Fruit fly (Drosophila melanogaster) Kc167 (cell line): ENCODE results near the gene CG33489.

Experiments
- Sin3A ChIP-seq: fragments of >200 bp; optimal IDR thresholded peaks from 2 replicates; lab custom pipeline; 2018; ENCODE audit warnings: missing external identifiers
- h ChIP-seq: fragments of >200 bp; optimal IDR thresholded peaks from 3 replicates; lab custom pipeline; 2018; ENCODE audit warnings: missing external identifiers
- insv ChIP-seq: fragments of >200 bp; optimal IDR thresholded peaks from 3 replicates; lab custom pipeline; 2018; ENCODE audit warnings: missing external identifiers
- psq ChIP-seq: fragments of >200 bp; optimal IDR thresholded peaks from 2 replicates; lab custom pipeline; 2017; ENCODE audit warnings: missing external identifiers
- ttk ChIP-seq: sonication (Bioruptor generic); optimal IDR thresholded peaks from 2 replicates; lab custom pipeline; 2017; ENCODE audit warnings: missing external identifiers

- TF ChIP-seq ttk (lab: Kevin White, UChicago): no peak
- no peak for TF ChIP-seq psq
- no peak for TF ChIP-seq h (lab: Kevin White, UChicago)
- no peak for TF ChIP-seq insv (lab: Kevin White, UChicago)
- TF ChIP-seq Sin3A (lab: Kevin White, UChicago): no peak
Observed at dm6 chr3L:11555662-11556460, 21.0 kb downstream of the CG33489 start.
